Worm (Caenorhabditis elegans) whole organism, young adult: ENCODE measurements around the gene srlf-36.

Experiments
- B0336.3 ChIP-seq: fragments of 200-800 bp; sonication (Bioruptor generic); IDR thresholded peaks from 2 replicates; pipeline ENCODE4 v1.3.6; 2022; ENCODE audit warnings: missing genetic modification characterization, missing compliant biosample characterization
- Y53F4B.3 ChIP-seq: fragments of 200-800 bp; sonication (Bioruptor generic); IDR thresholded peaks from 2 replicates; pipeline ENCODE4 v1.3.6; 2022; ENCODE audit warnings: missing genetic modification reagents, missing genetic modification characterization, missing compliant biosample characterization
- Y95B8A.8 ChIP-seq: fragments of 200-800 bp; sonication (Bioruptor generic); IDR thresholded peaks from 2 replicates; pipeline ENCODE4 v1.3.6; 2022; ENCODE audit warnings: missing genetic modification reagents, missing genetic modification characterization, missing compliant biosample characterization
- ama-1 ChIP-seq, 3 experiments: fragments of 150-350 bp in 1 of 3; sonication (generic microtip) in 2 of 3; optimal IDR thresholded peaks; 2 replicates each; lab custom pipeline; 2014 to 2018; ENCODE audit warnings: missing biosample characterization in 2 of 3, missing genetic modification characterization in 2 of 3, missing genetic modification reagents in 2 of 3
- aptf-2 ChIP-seq: fragments of 200-800 bp; sonication (Bioruptor generic); conservative IDR thresholded peaks from 2 replicates; pipeline ENCODE4 v1.3.6; 2022; ENCODE audit warnings: missing genetic modification reagents, missing genetic modification characterization, missing compliant biosample characterization
- aptf-3 ChIP-seq: fragments of 200-800 bp; sonication (Bioruptor generic); IDR thresholded peaks from 2 replicates; pipeline ENCODE4 v1.3.6; 2022; ENCODE audit warnings: missing genetic modification characterization, missing compliant biosample characterization
- atf-7 ChIP-seq: sonication (generic microtip); optimal IDR thresholded peaks from 2 replicates; lab custom pipeline; 2017; ENCODE audit warnings: mild to moderate bottlenecking, missing genetic modification characterization, missing compliant biosample characterization
- cebp-2 ChIP-seq: fragments of 200-800 bp; sonication (Bioruptor generic); IDR thresholded peaks from 2 replicates; pipeline ENCODE4 v1.3.6; 2022; ENCODE audit warnings: missing genetic modification characterization, missing compliant biosample characterization
- ceh-100 ChIP-seq: fragments of 200-800 bp; sonication (Bioruptor generic); IDR thresholded peaks from 2 replicates; pipeline ENCODE4 v1.3.6; 2022; ENCODE audit warnings: missing genetic modification reagents, missing genetic modification characterization, missing compliant biosample characterization
- ceh-58 ChIP-seq: fragments of 200-800 bp; sonication (Bioruptor generic); IDR thresholded peaks from 2 replicates; pipeline ENCODE4 v1.3.6; 2022; ENCODE audit warnings: missing genetic modification characterization, missing compliant biosample characterization
- die-1 ChIP-seq: sonication (generic microtip); optimal IDR thresholded peaks from 2 replicates; lab custom pipeline; 2016; ENCODE audit warnings: missing genotype, mild to moderate bottlenecking, missing genetic modification characterization, missing compliant biosample characterization
- egl-18 ChIP-seq: fragments of 200-800 bp; sonication (Bioruptor generic); IDR thresholded peaks from 2 replicates; pipeline ENCODE4 v1.3.6; 2022; ENCODE audit warnings: missing genetic modification reagents, missing genetic modification characterization, missing compliant biosample characterization
- ekl-4 ChIP-seq: fragments of 200-800 bp; sonication (Bioruptor generic); IDR thresholded peaks from 2 replicates; pipeline ENCODE4 v1.3.6; 2022; ENCODE audit warnings: missing genetic modification reagents, missing genetic modification characterization, missing compliant biosample characterization
- ets-4 ChIP-seq: fragments of 200-800 bp; sonication (Bioruptor generic); optimal IDR thresholded peaks from 2 replicates; lab custom pipeline; 2018; ENCODE audit warnings: mild to moderate bottlenecking, missing genetic modification characterization, missing compliant biosample characterization
- gei-17 ChIP-seq: fragments of 200-800 bp; sonication (Bioruptor generic); optimal IDR thresholded peaks from 2 replicates; lab custom pipeline; 2018; ENCODE audit warnings: mild to moderate bottlenecking, missing genetic modification characterization, missing compliant biosample characterization
- hlh-26 ChIP-seq: fragments of 200-800 bp; sonication (Bioruptor generic); conservative IDR thresholded peaks from 2 replicates; pipeline ENCODE4 v1.3.6; 2022; ENCODE audit warnings: missing genetic modification reagents, missing genetic modification characterization, missing compliant biosample characterization
- hmg-20 ChIP-seq: fragments of 200-800 bp; sonication (Bioruptor generic); IDR thresholded peaks from 2 replicates; pipeline ENCODE4 v1.3.6; 2022; ENCODE audit warnings: missing genetic modification reagents, missing genetic modification characterization, missing compliant biosample characterization
- hsf-1 ChIP-seq: fragments of 200-800 bp; sonication (Bioruptor generic); IDR thresholded peaks from 2 replicates; pipeline ENCODE4 v1.3.6; 2022; ENCODE audit warnings: missing genetic modification reagents, missing genetic modification characterization, missing compliant biosample characterization
- let-526 ChIP-seq: fragments of 200-800 bp; sonication (Bioruptor generic); IDR thresholded peaks from 2 replicates; pipeline ENCODE4 v1.3.6; 2022; ENCODE audit warnings: missing genetic modification reagents, missing genetic modification characterization, missing compliant biosample characterization
- lin-40 ChIP-seq: sonication (generic microtip); optimal IDR thresholded peaks from 2 replicates; lab custom pipeline; 2016; ENCODE audit warnings: missing genetic modification characterization, mild to moderate bottlenecking, missing compliant biosample characterization, missing genotype, missing genetic modification reagents
- madf-6 ChIP-seq: fragments of 200-800 bp; sonication (Bioruptor generic); IDR thresholded peaks from 2 replicates; pipeline ENCODE4 v1.3.6; 2022; ENCODE audit warnings: missing genetic modification reagents, missing genetic modification characterization, missing compliant biosample characterization
- mcd-1 ChIP-seq: fragments of 200-800 bp; sonication (Bioruptor generic); IDR thresholded peaks from 2 replicates; pipeline ENCODE4 v1.3.6; 2022; ENCODE audit warnings: missing genetic modification reagents, missing genetic modification characterization, missing compliant biosample characterization
- mes-4 ChIP-seq: sonication (generic microtip); optimal IDR thresholded peaks from 2 replicates; lab custom pipeline; 2016; ENCODE audit warnings: missing genotype, missing genetic modification characterization, missing compliant biosample characterization
- mxl-1 ChIP-seq: sonication (generic microtip); optimal IDR thresholded peaks from 2 replicates; lab custom pipeline; 2016; ENCODE audit warnings: missing genetic modification characterization, missing compliant biosample characterization
- nfya-2 ChIP-seq: fragments of 200-800 bp; sonication (Bioruptor generic); IDR thresholded peaks from 2 replicates; pipeline ENCODE4 v1.3.6; 2022; ENCODE audit warnings: missing genetic modification reagents, missing genetic modification characterization, missing compliant biosample characterization
- nhr-90 ChIP-seq: sonication (generic microtip); optimal IDR thresholded peaks from 2 replicates; lab custom pipeline; 2016; ENCODE audit warnings: missing genotype, mild to moderate bottlenecking, missing genetic modification characterization, missing compliant biosample characterization
- pha-4 ChIP-seq: fragments of 150-350 bp; sonication (generic microtip); optimal IDR thresholded peaks from 2 replicates; lab custom pipeline; 2014; ENCODE audit warnings: missing biosample characterization, missing genetic modification reagents, missing genetic modification characterization
- rcor-1 ChIP-seq: fragments of 200-800 bp; sonication (Bioruptor generic); IDR thresholded peaks from 2 replicates; pipeline ENCODE4 v1.3.6; 2022; ENCODE audit warnings: missing genetic modification reagents, missing genetic modification characterization, missing compliant biosample characterization
- rec-8 ChIP-seq, 2 experiments: sonication (generic microtip); optimal IDR thresholded peaks; 2 replicates each; lab custom pipeline; 2016; ENCODE audit warnings: mild to moderate bottlenecking in 2 of 2, missing genetic modification characterization in 2 of 2, missing genetic modification reagents in 2 of 2, missing genotype in 2 of 2, missing biosample characterization in 1 of 2, missing compliant biosample characterization in 1 of 2, moderate library complexity in 1 of 2
- rpc-1 ChIP-seq, 2 experiments: fragments of 150-350 bp in 1 of 2; sonication (generic microtip) in 1 of 2; optimal IDR thresholded peaks; 2 replicates each; lab custom pipeline; 2014 to 2018; ENCODE audit warnings: missing biosample characterization in 1 of 2, missing genetic modification characterization in 1 of 2, missing genetic modification reagents in 1 of 2, missing genotype in 1 of 2
- tbp1 ChIP-seq: fragments of 200-800 bp; sonication (Bioruptor generic); optimal IDR thresholded peaks from 2 replicates; lab custom pipeline; 2018; ENCODE audit warnings: mild to moderate bottlenecking, missing genetic modification characterization, missing compliant biosample characterization
- tlf-1 ChIP-seq: fragments of 200-800 bp; sonication (Bioruptor generic); optimal IDR thresholded peaks from 2 replicates; lab custom pipeline; 2018; ENCODE audit warnings: mild to moderate bottlenecking, missing genetic modification characterization, missing compliant biosample characterization
- zim-3 ChIP-seq: sonication (generic microtip); optimal IDR thresholded peaks from 2 replicates; lab custom pipeline; 2017; ENCODE audit warnings: mild to moderate bottlenecking, missing genetic modification characterization, moderate library complexity, missing compliant biosample characterization
- ztf-26 ChIP-seq: sonication (generic microtip); optimal IDR thresholded peaks from 2 replicates; lab custom pipeline; 2017; ENCODE audit warnings: missing genetic modification characterization, missing compliant biosample characterization

The srlf-36 gene

DNA sequence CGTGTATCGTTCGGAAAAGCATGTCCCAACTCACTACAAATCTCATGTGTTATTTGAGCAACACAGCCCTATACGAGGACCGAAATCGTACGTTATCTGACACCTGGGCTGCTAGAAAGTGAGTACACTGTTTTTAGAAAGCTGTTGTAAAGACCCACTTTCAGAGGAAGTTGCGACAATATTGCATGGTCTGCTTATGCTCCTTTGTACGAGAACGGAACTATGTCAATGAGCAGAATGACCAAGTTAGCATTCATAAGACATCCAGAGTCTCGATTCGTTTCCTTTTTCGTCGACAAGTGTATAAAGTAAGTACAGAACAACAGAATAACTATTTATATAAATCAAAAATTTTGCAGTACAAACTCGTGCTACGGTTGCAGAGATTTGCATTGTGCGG lies 32.7 kb downstream of the srlf-36 start:
- TF ChIP-seq ceh-100 (GFP tag; lab: Robert Waterston, UW) (no peak), ceh-58 (GFP tag; lab: Robert Waterston, UW) (no peak), nhr-90 (no peak), mes-4 (tag; lab: Kevin White, UChicago) (no peak), ztf-26 (tag; lab: Kevin White, UChicago) (no peak), let-526 (no peak), zim-3 (tag; lab: Kevin White, UChicago) (no peak), die-1 (no peak), B0336.3 (GFP tag; lab: Robert Waterston, UW) (no peak)

DNA sequence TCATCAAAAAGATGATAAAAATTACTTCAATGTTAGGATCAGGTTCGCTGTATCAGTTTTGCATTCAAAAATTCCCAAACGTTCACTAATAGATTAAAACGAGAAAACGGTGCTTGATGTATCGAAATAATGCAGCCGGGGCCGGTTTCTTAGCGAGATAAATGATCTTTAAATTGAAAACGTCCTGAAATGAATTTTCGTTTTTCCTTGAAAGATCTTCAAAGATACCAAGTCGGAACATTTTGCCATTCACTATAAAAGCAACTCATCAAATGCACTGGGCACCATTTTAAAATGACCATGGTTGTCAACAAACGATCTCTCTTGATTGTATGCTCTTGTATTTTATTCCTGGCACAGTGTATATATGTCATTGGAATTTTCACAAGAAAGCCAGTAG lies 33.5 kb downstream of the srlf-36 start, which contains the start of gene K06H6.5:
TSS of gene K06H6.5 (plus strand) at position 301 of the 400 bp plus-strand sequence.
- TF ChIP-seq madf-6 = no peak
- no peak for TF ChIP-seq mcd-1 (GFP tag; lab: Robert Waterston, UW)
- TF ChIP-seq ets-4 (GFP tag; lab: Kevin White, UChicago) = no peak
- TF ChIP-seq ekl-4 (GFP tag; lab: Robert Waterston, UW) = no peak
- TF ChIP-seq pha-4 (tag; lab: Kevin White, UChicago) = no peak
- TF ChIP-seq aptf-2 (GFP tag; lab: Robert Waterston, UW) = no peak

DNA sequence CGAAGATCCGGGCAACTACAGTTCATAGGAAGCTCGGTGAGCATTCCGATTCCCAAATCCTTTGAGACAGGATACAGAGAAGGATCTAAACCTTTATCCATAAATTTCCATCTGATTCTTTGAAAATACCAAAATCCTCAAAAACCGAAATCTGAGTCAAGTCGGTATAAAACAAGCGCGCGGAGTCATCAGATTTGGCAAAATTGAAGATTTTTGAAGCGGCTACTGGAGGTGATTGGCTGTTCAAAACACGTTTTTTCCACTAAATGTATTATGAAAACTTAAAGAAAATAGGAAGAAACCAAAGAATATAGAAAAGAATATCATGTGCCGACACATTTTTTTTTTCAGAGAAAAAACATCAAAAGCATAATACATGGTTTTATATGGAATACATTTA lies 34.9 kb downstream of the srlf-36 start, which contains the start of gene C14C6.13:
TSS of gene C14C6.13 (minus strand) at position 101 of the 400 bp plus-strand sequence.
- TF ChIP-seq aptf-3 (GFP tag; lab: Robert Waterston, UW) (no peak), lin-40 (tag; lab: Kevin White, UChicago) (no peak), mxl-1 (tag; lab: Kevin White, UChicago) (no peak), rcor-1 (GFP tag; lab: Robert Waterston, UW) (no peak), egl-18 (no peak), hlh-26 (GFP tag; lab: Robert Waterston, UW) (no peak), rec-8 (tag; optimal IDR thresholded peaks at IDR 0.05; lab: Kevin White, UChicago) (no peak)

DNA sequence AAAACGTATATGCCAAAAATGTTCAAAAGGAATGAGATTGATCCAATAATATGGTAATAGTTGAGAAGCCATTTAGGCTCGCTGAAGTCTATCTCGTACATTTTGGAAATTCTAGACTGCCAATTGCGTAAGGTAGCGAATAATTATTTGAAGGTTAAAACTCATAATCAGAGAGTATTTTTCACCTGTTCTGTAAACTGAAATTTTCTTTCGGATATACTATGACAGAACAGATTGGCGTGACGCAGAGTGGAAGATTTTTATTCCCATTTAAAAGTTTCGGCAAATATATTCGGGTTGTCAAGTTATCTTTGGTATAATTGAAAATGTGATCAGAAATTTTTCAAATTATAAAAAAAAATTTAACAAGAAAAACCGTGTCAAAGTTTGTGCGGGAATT lies 41.5 kb downstream of the srlf-36 start, which contains the start of gene sri-72:
TSS of gene sri-72 (minus strand) at position 101 of the 400 bp plus-strand sequence.
- TF ChIP-seq B0336.3 (GFP tag; lab: Robert Waterston, UW) (no peak), gei-17 (no peak), atf-7 (tag; lab: Kevin White, UChicago) (no peak), tbp1 (no peak), Y95B8A.8 (GFP tag; lab: Robert Waterston, UW) (no peak), cebp-2 (GFP tag; lab: Robert Waterston, UW) (no peak), let-526 (no peak), nfya-2 (GFP tag; lab: Robert Waterston, UW) (no peak), rpc-1 (optimal IDR thresholded peaks at IDR 0.05; lab: Kevin White, UChicago) (no peak), rpc-1 (tag; optimal IDR thresholded peaks at IDR 0.05; lab: Kevin White, UChicago) (no peak), tlf-1 (GFP tag; lab: Kevin White, UChicago) (no peak), rec-8 (tag; optimal IDR thresholded peaks at IDR 0.05; lab: Kevin White, UChicago) (no peak), hsf-1 (GFP tag; lab: Robert Waterston, UW) (no peak), Y53F4B.3 (no peak)

DNA sequence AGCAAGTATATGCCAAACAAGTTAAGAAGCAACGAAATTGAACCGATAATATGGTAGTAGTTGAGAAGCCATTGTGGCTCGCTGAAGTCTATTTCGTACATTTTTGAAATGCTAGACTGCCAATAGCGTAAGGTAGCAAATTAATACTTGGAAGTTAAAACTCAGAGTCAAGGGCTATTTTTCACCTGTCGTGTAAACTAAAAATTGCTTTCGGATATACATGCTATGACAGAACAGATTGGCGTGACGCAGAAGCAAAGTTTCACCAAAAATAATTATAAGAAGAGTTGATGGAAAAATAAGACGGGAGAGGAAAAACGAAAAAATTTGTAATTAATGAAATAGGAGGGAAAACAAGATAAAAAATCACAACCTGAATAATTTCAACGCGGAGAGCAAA lies 43.6 kb downstream of the srlf-36 start, which contains the start of gene sri-73:
TSS of gene sri-73 (minus strand) at position 101 of the 400 bp plus-strand sequence.
- TF ChIP-seq ama-1 (optimal IDR thresholded peaks at IDR 0.05; lab: Kevin White, UChicago) = no peak
- no peak for TF ChIP-seq ama-1 (GFP tag; optimal IDR thresholded peaks at IDR 0.05; lab: Kevin White, UChicago)
- no peak for TF ChIP-seq hmg-20 (GFP tag; lab: Robert Waterston, UW)
- TF ChIP-seq, all 124 proteins: peak for 0
